Worm (Caenorhabditis elegans) whole organism, late embryonic: ENCODE results near the gene T04A8.7.

Experiments
- C38D4.7 ChIP-seq: fragments of 200-800 bp; sonication (Bioruptor generic); optimal IDR thresholded peaks from 2 replicates; lab custom pipeline; 2018; ENCODE audit warnings: mild to moderate bottlenecking, missing genetic modification characterization, moderate library complexity, missing compliant biosample characterization
- K02D7.2 ChIP-seq: sonication (generic microtip); optimal IDR thresholded peaks from 2 replicates; lab custom pipeline; 2017; ENCODE audit warnings: mild to moderate bottlenecking, missing genetic modification characterization, missing compliant biosample characterization
- K09A11.1 ChIP-seq: sonication (generic microtip); optimal IDR thresholded peaks from 2 replicates; lab custom pipeline; 2017; ENCODE audit warnings: antibody characterized with exemption, mild to moderate bottlenecking, missing genetic modification characterization, missing compliant biosample characterization; ENCODE audit not compliant: insufficient read depth
- Y22D7AL.16 ChIP-seq: sonication (generic microtip); optimal IDR thresholded peaks from 2 replicates; lab custom pipeline; 2016; ENCODE audit warnings: missing genetic modification characterization, missing compliant biosample characterization
- ama-1 ChIP-seq: fragments of 150-350 bp; optimal IDR thresholded peaks from 2 replicates; lab custom pipeline; 2014
- ceh-14 ChIP-seq: sonication (generic microtip); optimal IDR thresholded peaks from 2 replicates; lab custom pipeline; 2016; ENCODE audit warnings: missing genotype, missing genetic modification characterization, missing compliant biosample characterization
- ceh-22 ChIP-seq: sonication (generic microtip); optimal IDR thresholded peaks from 2 replicates; lab custom pipeline; 2017; ENCODE audit warnings: missing biosample characterization, missing genetic modification characterization
- ceh-24 ChIP-seq: sonication (generic microtip); optimal IDR thresholded peaks from 2 replicates; lab custom pipeline; 2016; ENCODE audit warnings: mild to moderate bottlenecking, missing genetic modification characterization, missing compliant biosample characterization
- ceh-31 ChIP-seq: sonication (generic microtip); optimal IDR thresholded peaks from 2 replicates; lab custom pipeline; 2016; ENCODE audit warnings: missing genetic modification characterization, missing compliant biosample characterization
- ceh-34 ChIP-seq: sonication (generic microtip); optimal IDR thresholded peaks from 2 replicates; lab custom pipeline; 2016; ENCODE audit warnings: mild to moderate bottlenecking, missing genetic modification characterization, missing compliant biosample characterization
- ceh-45 ChIP-seq: fragments of 200-800 bp; sonication (Bioruptor generic); IDR thresholded peaks from 2 replicates; pipeline ENCODE4 v1.3.6; 2022; ENCODE audit warnings: missing genetic modification reagents, missing genetic modification characterization, missing compliant biosample characterization
- ceh-6 ChIP-seq: fragments of 200-800 bp; sonication (Bioruptor generic); optimal IDR thresholded peaks from 2 replicates; lab custom pipeline; 2018; ENCODE audit warnings: mild to moderate bottlenecking, missing genetic modification characterization, missing compliant biosample characterization
- elt-4 ChIP-seq: sonication (generic microtip); optimal IDR thresholded peaks from 2 replicates; lab custom pipeline; 2016; ENCODE audit warnings: missing genetic modification characterization, missing compliant biosample characterization
- eyg-1 ChIP-seq: sonication (generic microtip); optimal IDR thresholded peaks from 2 replicates; lab custom pipeline; 2016; ENCODE audit warnings: missing genotype, missing genetic modification characterization, missing compliant biosample characterization
- fax-1 ChIP-seq: sonication (generic microtip); optimal IDR thresholded peaks from 2 replicates; lab custom pipeline; 2016; ENCODE audit warnings: missing genotype, missing genetic modification characterization, missing compliant biosample characterization
- fkh-10 ChIP-seq: fragments of 150-350 bp; optimal IDR thresholded peaks from 2 replicates; lab custom pipeline; 2014; ENCODE audit warnings: missing biosample characterization, missing genetic modification reagents, missing genetic modification characterization
- gmeb-2 ChIP-seq: sonication (generic microtip); optimal IDR thresholded peaks from 2 replicates; lab custom pipeline; 2016; ENCODE audit warnings: missing genetic modification characterization, inconsistent platforms, missing compliant biosample characterization
- hlh-15 ChIP-seq: sonication (generic microtip); optimal IDR thresholded peaks from 2 replicates; lab custom pipeline; 2016; ENCODE audit warnings: missing genetic modification characterization, missing compliant biosample characterization
- hlh-30 ChIP-seq: sonication (generic microtip); optimal IDR thresholded peaks from 2 replicates; lab custom pipeline; 2017; ENCODE audit warnings: antibody characterized with exemption, missing genetic modification characterization, missing compliant biosample characterization; ENCODE audit not compliant: insufficient read depth
- hlh-8 ChIP-seq: sonication (generic microtip); optimal IDR thresholded peaks from 2 replicates; lab custom pipeline; 2016; ENCODE audit warnings: missing genotype, missing genetic modification characterization, missing compliant biosample characterization
- mec-3 ChIP-seq: sonication (generic microtip); optimal IDR thresholded peaks from 2 replicates; lab custom pipeline; 2016; ENCODE audit warnings: borderline replicate concordance, missing genetic modification characterization, missing compliant biosample characterization
- nfya-1 ChIP-seq: sonication (generic microtip); optimal IDR thresholded peaks from 2 replicates; lab custom pipeline; 2017; ENCODE audit warnings: missing genetic modification characterization, mild to moderate bottlenecking, missing compliant biosample characterization, antibody characterized with exemption, moderate library complexity
- nhr-11 ChIP-seq: fragments of 150-350 bp; optimal IDR thresholded peaks from 2 replicates; lab custom pipeline; 2014; ENCODE audit warnings: missing biosample characterization, missing genetic modification characterization
- npax-4 ChIP-seq: sonication (generic microtip); optimal IDR thresholded peaks from 2 replicates; lab custom pipeline; 2016; ENCODE audit warnings: missing genetic modification characterization, missing compliant biosample characterization
- pag-3 ChIP-seq: sonication (generic microtip); optimal IDR thresholded peaks from 2 replicates; lab custom pipeline; 2016; ENCODE audit warnings: missing compliant biosample characterization, missing genetic modification characterization, borderline replicate concordance
- pat-9 ChIP-seq: fragments of 200-800 bp; sonication (Bioruptor generic); optimal IDR thresholded peaks from 2 replicates; lab custom pipeline; 2018; ENCODE audit warnings: mild to moderate bottlenecking, missing genetic modification characterization, moderate library complexity, missing compliant biosample characterization
- pax-1 ChIP-seq: fragments of 150-350 bp; optimal IDR thresholded peaks from 2 replicates; lab custom pipeline; 2014; ENCODE audit warnings: missing biosample characterization, missing genetic modification characterization
- pqm-1 ChIP-seq: sonication (generic microtip); optimal IDR thresholded peaks from 2 replicates; lab custom pipeline; 2016; ENCODE audit warnings: missing genetic modification characterization, missing compliant biosample characterization
- rnt-1 ChIP-seq: sonication (generic microtip); optimal IDR thresholded peaks from 2 replicates; lab custom pipeline; 2016; ENCODE audit warnings: missing genetic modification characterization, missing compliant biosample characterization
- sdc-2 ChIP-seq: sonication (generic microtip); optimal IDR thresholded peaks from 2 replicates; lab custom pipeline; 2016; ENCODE audit warnings: missing genotype, missing genetic modification characterization, missing compliant biosample characterization
- sox-2 ChIP-seq: fragments of 200-800 bp; sonication (Bioruptor generic); IDR thresholded peaks from 2 replicates; pipeline ENCODE4 v1.3.6; 2022; ENCODE audit warnings: missing genetic modification reagents, missing genetic modification characterization, missing compliant biosample characterization
- sox-4 ChIP-seq: sonication (generic microtip); optimal IDR thresholded peaks from 2 replicates; lab custom pipeline; 2017; ENCODE audit warnings: mild to moderate bottlenecking, missing genetic modification characterization, inconsistent platforms, missing compliant biosample characterization
- tbx-2 ChIP-seq: sonication (generic microtip); optimal IDR thresholded peaks from 2 replicates; lab custom pipeline; 2016; ENCODE audit warnings: missing genetic modification characterization, missing compliant biosample characterization
- tbx-7 ChIP-seq: sonication (generic microtip); optimal IDR thresholded peaks from 2 replicates; lab custom pipeline; 2016; ENCODE audit warnings: missing genotype, missing genetic modification characterization, missing compliant biosample characterization
- ttx-3 ChIP-seq: sonication (generic microtip); optimal IDR thresholded peaks from 2 replicates; lab custom pipeline; 2016; ENCODE audit warnings: missing genetic modification reagents, missing genetic modification characterization, missing compliant biosample characterization
- unc-3 ChIP-seq, 2 experiments: fragments of 200-800 bp in 1 of 2; sonication (Bioruptor generic) in 1 of 2; sonication (generic microtip) in 1 of 2; conservative IDR thresholded peaks in 1 of 2; optimal IDR thresholded peaks in 1 of 2; 2 replicates each; pipeline versions ENCODE4 v1.3.6 to Lab custom; 2016 to 2022; ENCODE audit warnings: missing compliant biosample characterization in 2 of 2, missing genetic modification characterization in 2 of 2, missing genetic modification reagents in 1 of 2
- unc-42 ChIP-seq: sonication (generic microtip); optimal IDR thresholded peaks from 2 replicates; lab custom pipeline; 2016; ENCODE audit warnings: missing genotype, missing genetic modification characterization, missing compliant biosample characterization

T04A8.7 gene

ce11 chrIII:4697819-4698218 is 2.7 kb downstream of the T04A8.7 start, which contains the start of gene dnj-18:
TSS of gene dnj-18 (plus strand) at chrIII:4698119.
- no peak for TF ChIP-seq unc-3 (GFP tag; conservative IDR thresholded peaks at IDR 0.05; lab: Robert Waterston, UW)
- TF ChIP-seq unc-3 (tag; optimal IDR thresholded peaks at IDR 0.05; lab: Kevin White, UChicago): no peak
- no peak for TF ChIP-seq sox-4 (tag; lab: Kevin White, UChicago)
- no peak for TF ChIP-seq hlh-30 (tag; lab: Kevin White, UChicago)
- TF ChIP-seq hlh-8 (tag; lab: Kevin White, UChicago): no peak
- no peak for TF ChIP-seq gmeb-2
- TF ChIP-seq pqm-1: no peak
- TF ChIP-seq nfya-1: no peak
- TF ChIP-seq tbx-7 (tag; lab: Kevin White, UChicago): no peak
- TF ChIP-seq C38D4.7 (GFP tag; lab: Kevin White, UChicago): no peak
- TF ChIP-seq fax-1 (tag; lab: Kevin White, UChicago): no peak
- no peak for TF ChIP-seq sox-2 (GFP tag; lab: Robert Waterston, UW)
- TF ChIP-seq elt-4 (tag; lab: Kevin White, UChicago): no peak
- TF ChIP-seq hlh-15 (tag; lab: Kevin White, UChicago): no peak
- TF ChIP-seq ceh-6 (GFP tag; lab: Kevin White, UChicago): no peak
- TF ChIP-seq Y22D7AL.16: no peak
- TF ChIP-seq sdc-2: no peak
- no peak for TF ChIP-seq ceh-34 (tag; lab: Kevin White, UChicago)
- no peak for TF ChIP-seq tbx-2 (tag; lab: Kevin White, UChicago)

- TF ChIP-seq ceh-6 (GFP tag; lab: Kevin White, UChicago) (no peak), pax-1 (tag; lab: Kevin White, UChicago) (no peak), pag-3 (tag; lab: Kevin White, UChicago) (no peak), ceh-14 (tag; lab: Kevin White, UChicago) (no peak), ama-1 (lab: Kevin White, UChicago) (no peak), ceh-24 (tag; lab: Kevin White, UChicago) (no peak), fkh-10 (GFP tag; lab: Kevin White, UChicago) (no peak), rnt-1 (tag; lab: Kevin White, UChicago) (no peak), ceh-22 (tag; lab: Kevin White, UChicago) (no peak), ceh-31 (tag; lab: Kevin White, UChicago) (no peak), hlh-30 (tag; lab: Kevin White, UChicago) (no peak), ttx-3 (tag; lab: Kevin White, UChicago) (no peak), ceh-34 (tag; lab: Kevin White, UChicago) (no peak), nhr-11 (no peak), K09A11.1 (tag; lab: Kevin White, UChicago) (no peak), fax-1 (tag; lab: Kevin White, UChicago) (no peak), Y22D7AL.16 (no peak), pat-9 (tag; lab: Kevin White, UChicago) (no peak)
These were observed 4.8 kb downstream of the T04A8.7 start, which contains the start of gene sel-13 for ce11 chrIII:4699922-4700321. TSS of gene sel-13 (minus strand) at chrIII:4700224.

DNA sequence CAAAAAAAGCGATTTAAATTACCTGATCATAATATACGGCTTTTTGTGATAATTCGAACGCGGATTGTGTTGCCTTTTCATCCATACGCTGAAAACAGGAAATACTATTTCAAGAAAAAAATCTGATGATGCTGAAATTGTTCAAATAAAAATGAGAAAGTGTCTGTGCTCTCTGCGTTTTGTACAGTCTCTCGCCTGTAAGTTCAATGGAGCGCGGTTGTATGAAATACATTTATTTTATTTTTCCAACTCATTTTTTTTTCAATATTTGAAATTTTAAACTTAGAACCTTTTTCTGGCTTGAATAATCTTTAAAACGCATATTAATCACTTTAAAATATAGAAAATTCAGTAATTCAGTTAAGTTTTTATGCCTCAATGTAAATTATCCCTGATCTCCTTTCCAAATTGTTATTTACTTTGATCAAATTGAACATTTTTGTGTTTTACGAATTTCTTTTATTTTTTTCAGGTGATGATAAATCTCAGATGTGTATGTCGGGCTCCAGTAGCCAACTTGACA is 8.8 kb downstream of the T04A8.7 start, which contains the start of the genes clp-2 and mrpl-16:
Gene clp-2, minus strand, starts transcription at position 94 of the 523 bp plus-strand sequence.
Gene mrpl-16, plus strand, starts transcription at position 473 of the 523 bp plus-strand sequence.
- TF ChIP-seq unc-42 (peak; percentile 18), tbx-2 (tag; lab: Kevin White, UChicago) (no peak), rnt-1 (tag; lab: Kevin White, UChicago) (no peak), npax-4 (no peak)

DNA sequence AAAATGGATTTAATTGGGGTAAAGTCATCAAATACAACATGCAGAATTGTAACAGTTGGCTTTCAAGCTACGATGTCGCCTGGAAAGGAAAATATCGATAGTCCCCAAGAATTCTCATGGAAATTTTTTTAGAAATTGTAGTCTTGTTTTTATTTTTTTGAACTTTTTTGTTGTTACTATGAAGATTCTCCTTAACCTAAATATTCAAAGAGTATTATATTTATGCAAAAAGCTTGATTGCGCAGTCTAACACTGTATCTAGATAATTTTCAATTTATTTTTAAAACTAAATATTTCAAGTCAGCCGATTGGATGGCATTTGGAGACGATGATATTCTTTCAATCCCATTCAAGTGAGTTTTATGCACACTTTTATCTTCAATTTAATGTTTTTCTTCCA is 10.1 kb downstream of the T04A8.7 start, which contains the start of gene pgap-2:
Gene pgap-2, plus strand, starts transcription at position 301 of the 400 bp plus-strand sequence.
- no peak for TF ChIP-seq eyg-1 (tag; lab: Kevin White, UChicago)
- TF ChIP-seq hlh-30 (tag; lab: Kevin White, UChicago): no peak
- no peak for TF ChIP-seq nfya-1
- no peak for TF ChIP-seq K02D7.2 (tag; lab: Kevin White, UChicago)
- TF ChIP-seq ceh-14 (tag; lab: Kevin White, UChicago): no peak
- TF ChIP-seq mec-3 (tag; lab: Kevin White, UChicago): no peak
- TF ChIP-seq ceh-45 (GFP tag; lab: Robert Waterston, UW): no peak
